Fruit fly (Drosophila melanogaster) whole organism, embryonic: ENCODE results near the gene CG4593.

Experiments used
- CG10147 ChIP-seq: fragments of 200-800 bp; sonication (Bioruptor generic); optimal IDR thresholded peaks from 2 replicates; lab custom pipeline; 2019; ENCODE audit warnings: missing biosample characterization, mild to moderate bottlenecking, missing genetic modification characterization, moderate library complexity
- CG1024 ChIP-seq: fragments of 200-800 bp; sonication (Bioruptor generic); IDR thresholded peaks from 2 replicates; pipeline ENCODE4 v1.3.6; 2022; ENCODE audit warnings: missing biosample characterization, missing genetic modification characterization
- CG10543 ChIP-seq: fragments of 200-800 bp; sonication (Bioruptor generic); optimal IDR thresholded peaks from 3 replicates; lab custom pipeline; 2017; ENCODE audit warnings: missing biosample characterization, mild to moderate bottlenecking, missing genetic modification characterization, moderate library complexity
- CG12236 ChIP-seq: fragments of 200-800 bp; sonication (Bioruptor generic); optimal IDR thresholded peaks from 2 replicates; lab custom pipeline; 2016; ENCODE audit warnings: missing biosample characterization, missing genetic modification characterization
- CG13123 ChIP-seq: fragments of 200-800 bp; sonication (Bioruptor generic); optimal IDR thresholded peaks from 2 replicates; lab custom pipeline; 2016; ENCODE audit warnings: missing biosample characterization, missing genetic modification characterization
- CG13287 ChIP-seq: fragments of 200-800 bp; sonication (Bioruptor generic); IDR thresholded peaks from 2 replicates; pipeline ENCODE4 v1.3.6; 2022; ENCODE audit warnings: missing biosample characterization, missing genetic modification characterization; ENCODE audit not compliant: partially characterized antibody
- CG14710 ChIP-seq: fragments of 200-800 bp; sonication (Bioruptor generic); optimal IDR thresholded peaks from 3 replicates; lab custom pipeline; 2019; ENCODE audit warnings: missing biosample characterization, mild to moderate bottlenecking, missing genetic modification characterization, moderate library complexity
- CG14860 ChIP-seq: fragments of 200-800 bp; sonication (Bioruptor generic); IDR thresholded peaks from 3 replicates; pipeline ENCODE4 v1.3.6; 2022; ENCODE audit warnings: missing biosample characterization, missing genetic modification characterization; ENCODE audit not compliant: partially characterized antibody
- CG1647 ChIP-seq: fragments of 200-800 bp; sonication (Bioruptor generic); optimal IDR thresholded peaks from 3 replicates; lab custom pipeline; 2016; ENCODE audit warnings: missing biosample characterization, missing genetic modification characterization
- CG17186 ChIP-seq: fragments of 200-800 bp; sonication (Bioruptor generic); optimal IDR thresholded peaks from 3 replicates; lab custom pipeline; 2017; ENCODE audit warnings: missing biosample characterization, missing genetic modification reagents, missing genetic modification characterization
- CG30431 ChIP-seq: fragments of 200-800 bp; sonication (Bioruptor generic); optimal IDR thresholded peaks from 2 replicates; lab custom pipeline; 2017; ENCODE audit warnings: missing biosample characterization, missing genetic modification characterization
- CG3847 ChIP-seq: fragments of 200-800 bp; sonication (Bioruptor generic); IDR thresholded peaks from 2 replicates; pipeline ENCODE4 v1.3.6; 2022; ENCODE audit warnings: missing biosample characterization, missing genetic modification characterization
- CG6813 ChIP-seq: fragments of 200-800 bp; sonication (Bioruptor generic); optimal IDR thresholded peaks from 2 replicates; lab custom pipeline; 2017; ENCODE audit warnings: missing biosample characterization, missing genetic modification characterization, mild to moderate bottlenecking, moderate library complexity, missing genetic modification reagents
- E2f1 ChIP-seq: fragments of 200-800 bp; sonication (Bioruptor generic); IDR thresholded peaks from 2 replicates; pipeline ENCODE4 v1.3.6; 2022; ENCODE audit warnings: missing biosample characterization, missing genetic modification characterization
- Elba2 ChIP-seq: fragments of 200-800 bp; sonication (Bioruptor generic); optimal IDR thresholded peaks from 3 replicates; lab custom pipeline; 2016; ENCODE audit warnings: missing biosample characterization, missing genetic modification characterization
- Gug ChIP-seq: fragments of 200-800 bp; sonication (Bioruptor generic); IDR thresholded peaks from 4 replicates; pipeline ENCODE4 v1.3.6; 2022; ENCODE audit warnings: missing biosample characterization, missing genetic modification characterization
- HLH54F ChIP-seq: fragments of 200-800 bp; sonication (Bioruptor generic); optimal IDR thresholded peaks from 3 replicates; lab custom pipeline; 2016; ENCODE audit warnings: missing biosample characterization, missing genetic modification characterization
- HmgZ ChIP-seq: fragments of 200-800 bp; sonication (Bioruptor generic); optimal IDR thresholded peaks from 2 replicates; lab custom pipeline; 2018; ENCODE audit warnings: missing biosample characterization, mild to moderate bottlenecking, missing genetic modification characterization
- Hr78 ChIP-seq, 2 experiments: fragments of 200-800 bp in 1 of 2; fragments of >200 bp in 1 of 2; sonication (Bioruptor generic) in 1 of 2; optimal IDR thresholded peaks; 2 replicates each; lab custom pipeline; 2017 to 2019; ENCODE audit warnings: missing biosample characterization in 2 of 2, missing genetic modification characterization in 2 of 2, mild to moderate bottlenecking in 1 of 2, moderate library complexity in 1 of 2
- Lpt ChIP-seq: fragments of >200 bp; optimal IDR thresholded peaks from 2 replicates; lab custom pipeline; 2018; ENCODE audit warnings: missing biosample characterization, missing genetic modification characterization
- Max ChIP-seq: fragments of 200-800 bp; sonication (Bioruptor generic); optimal IDR thresholded peaks from 2 replicates; lab custom pipeline; 2016; ENCODE audit warnings: missing biosample characterization, mild to moderate bottlenecking, missing genetic modification characterization
- Meics ChIP-seq: fragments of 200-800 bp; sonication (Bioruptor generic); optimal IDR thresholded peaks from 2 replicates; lab custom pipeline; 2017; ENCODE audit warnings: missing biosample characterization, mild to moderate bottlenecking, missing genetic modification characterization
- NC2α ChIP-seq: fragments of 200-800 bp; sonication (Bioruptor generic); optimal IDR thresholded peaks from 2 replicates; lab custom pipeline; 2016; ENCODE audit warnings: missing biosample characterization, missing genetic modification characterization
- Sry-δ ChIP-seq: fragments of 200-800 bp; sonication (Bioruptor generic); optimal IDR thresholded peaks from 2 replicates; lab custom pipeline; 2016; ENCODE audit warnings: missing biosample characterization, missing genetic modification characterization
- ac ChIP-seq: fragments of 200-800 bp; sonication (Bioruptor generic); optimal IDR thresholded peaks from 3 replicates; lab custom pipeline; 2017; ENCODE audit warnings: missing biosample characterization, mild to moderate bottlenecking, missing genetic modification characterization
- ara ChIP-seq: fragments of 200-800 bp; sonication (Bioruptor generic); IDR thresholded peaks from 2 replicates; pipeline ENCODE4 v1.3.6; 2022; ENCODE audit warnings: missing biosample characterization, missing genetic modification characterization
- cad ChIP-seq: fragments of >200 bp; optimal IDR thresholded peaks from 2 replicates; lab custom pipeline; 2017; ENCODE audit warnings: missing biosample characterization, missing genetic modification characterization
- ci ChIP-seq: fragments of 200-800 bp; sonication (Bioruptor generic); IDR thresholded peaks from 3 replicates; pipeline ENCODE4 v1.3.6; 2022; ENCODE audit warnings: missing biosample characterization, missing genetic modification characterization
- ewg ChIP-seq: fragments of 200-800 bp; sonication (Bioruptor generic); optimal IDR thresholded peaks from 3 replicates; lab custom pipeline; 2017; ENCODE audit warnings: mild to moderate bottlenecking, missing biosample characterization, missing genetic modification reagents, missing genetic modification characterization
- gfzf ChIP-seq: fragments of 200-800 bp; sonication (Bioruptor generic); optimal IDR thresholded peaks from 2 replicates; lab custom pipeline; 2016; ENCODE audit warnings: missing biosample characterization, mild to moderate bottlenecking, missing genetic modification characterization, moderate library complexity
- grau ChIP-seq: fragments of 200-800 bp; optimal IDR thresholded peaks from 3 replicates; lab custom pipeline; 2019; ENCODE audit warnings: missing biosample characterization, mild to moderate bottlenecking, missing genetic modification characterization, moderate library complexity
- her ChIP-seq: fragments of 200-800 bp; sonication (Bioruptor generic); optimal IDR thresholded peaks from 2 replicates; lab custom pipeline; 2016; ENCODE audit warnings: missing biosample characterization, missing genetic modification characterization
- hkb ChIP-seq, 2 experiments: fragments of 200-800 bp in 1 of 2; fragments of >200 bp in 1 of 2; sonication (Bioruptor generic) in 1 of 2; IDR thresholded peaks in 1 of 2; optimal IDR thresholded peaks in 1 of 2; 2 replicates each; pipeline versions ENCODE4 v1.3.6 to Lab custom; 2017 to 2022; ENCODE audit warnings: missing biosample characterization in 1 of 2, missing genetic modification characterization in 1 of 2
- jigr1 ChIP-seq: fragments of 200-800 bp; sonication (Bioruptor generic); IDR thresholded peaks from 3 replicates; pipeline ENCODE4 v1.3.6; 2022; ENCODE audit warnings: missing biosample characterization, missing genetic modification characterization
- kah ChIP-seq: fragments of 200-800 bp; sonication (Bioruptor generic); optimal IDR thresholded peaks from 2 replicates; lab custom pipeline; 2018; ENCODE audit warnings: missing biosample characterization, mild to moderate bottlenecking, missing genetic modification characterization
- kay ChIP-seq: fragments of 200-800 bp; sonication (Bioruptor generic); optimal IDR thresholded peaks from 2 replicates; lab custom pipeline; 2016; ENCODE audit warnings: missing biosample characterization, missing genetic modification characterization
- kni ChIP-seq: fragments of 200-800 bp; sonication (Bioruptor generic); optimal IDR thresholded peaks from 3 replicates; lab custom pipeline; 2017; ENCODE audit warnings: mild to moderate bottlenecking, missing biosample characterization, missing genetic modification reagents, missing genetic modification characterization
- lola ChIP-seq, 3 experiments: fragments of >200 bp in 2 of 3; fragments of 200-800 bp in 1 of 3; sonication (Bioruptor generic) in 1 of 3; optimal IDR thresholded peaks; 2 replicates each; lab custom pipeline; 2017 to 2019; ENCODE audit warnings: missing biosample characterization in 3 of 3, missing genetic modification characterization in 3 of 3, mild to moderate bottlenecking in 1 of 3, moderate library complexity in 1 of 3
- oc ChIP-seq: fragments of 200-800 bp; sonication (Bioruptor generic); optimal IDR thresholded peaks from 2 replicates; lab custom pipeline; 2018; ENCODE audit warnings: missing biosample characterization, mild to moderate bottlenecking, missing genetic modification characterization, moderate library complexity
- peb ChIP-seq: fragments of 200-800 bp; sonication (Bioruptor generic); IDR thresholded peaks from 2 replicates; pipeline ENCODE4 v1.3.6; 2022; ENCODE audit warnings: missing biosample characterization, missing genetic modification characterization
- pho ChIP-seq: fragments of 200-800 bp; sonication (Bioruptor generic); optimal IDR thresholded peaks from 2 replicates; lab custom pipeline; 2016; ENCODE audit warnings: missing biosample characterization, missing genetic modification characterization
- phol ChIP-seq: fragments of 200-800 bp; sonication (Bioruptor generic); optimal IDR thresholded peaks from 3 replicates; lab custom pipeline; 2018; ENCODE audit warnings: missing biosample characterization, mild to moderate bottlenecking, missing genetic modification characterization, moderate library complexity
- repo ChIP-seq: fragments of 200-800 bp; sonication (Bioruptor generic); optimal IDR thresholded peaks from 2 replicates; lab custom pipeline; 2016; ENCODE audit warnings: missing biosample characterization, missing genetic modification characterization
- rib ChIP-seq: fragments of 200-800 bp; sonication (Bioruptor generic); IDR thresholded peaks from 2 replicates; pipeline ENCODE4 v1.3.6; 2022; ENCODE audit warnings: missing biosample characterization, missing genetic modification characterization
- sens ChIP-seq: fragments of 200-800 bp; sonication (Bioruptor generic); peaks from one replicate; lab custom pipeline; 2016; ENCODE audit warnings: missing biosample characterization, missing genetic modification characterization
- shn ChIP-seq: fragments of 200-800 bp; sonication (Bioruptor generic); optimal IDR thresholded peaks from 3 replicates; lab custom pipeline; 2016; ENCODE audit warnings: missing biosample characterization, missing genetic modification characterization
- trem ChIP-seq: fragments of 200-800 bp; optimal IDR thresholded peaks from 3 replicates; lab custom pipeline; 2019; ENCODE audit warnings: missing biosample characterization, mild to moderate bottlenecking, missing genetic modification characterization, moderate library complexity
- usp ChIP-seq: fragments of >200 bp; optimal IDR thresholded peaks from 2 replicates; lab custom pipeline; 2017; ENCODE audit warnings: missing biosample characterization, missing genetic modification characterization
- vnd ChIP-seq: fragments of 200-800 bp; sonication (Bioruptor generic); IDR thresholded peaks from 3 replicates; pipeline ENCODE4 v1.3.6; 2022; ENCODE audit warnings: missing biosample characterization, missing genetic modification characterization; ENCODE audit not compliant: partially characterized antibody
- zf30C ChIP-seq: fragments of 200-800 bp; sonication (Bioruptor generic); optimal IDR thresholded peaks from 3 replicates; lab custom pipeline; 2018; ENCODE audit warnings: missing biosample characterization, mild to moderate bottlenecking, missing genetic modification characterization

The CG4593 gene

dm6 chrX:7014931-7015428, 1.3 kb downstream of the CG4593 start (continued):
- TF ChIP-seq CG10543 (peak; percentile 21), repo (GFP tag; lab: Kevin White, UChicago) (no peak), lola (GFP tag; optimal IDR thresholded peaks at IDR 0.05; lab: Kevin White, UChicago) (no peak), CG17186 (peak; percentile 63), CG3847 (GFP tag; lab: Robert Waterston, UW) (peak; percentile 44), oc (tag; lab: Kevin White, UChicago) (no peak), vnd (GFP tag; lab: Robert Waterston, UW) (no peak), Meics (peak; percentile 42), Gug (GFP tag; lab: Robert Waterston, UW) (peak; percentile 39; the same call in 1 of the 4 replicates), NC2α (no peak), phol (tag; lab: Kevin White, UChicago) (peak; percentile 19), CG14860 (GFP tag; lab: Robert Waterston, UW) (peak; percentile 56; the same call in 2 of the 3 replicates), CG10147 (no peak), pho (GFP tag; lab: Kevin White, UChicago) (peak; percentile 6), CG1647 (GFP tag; lab: Kevin White, UChicago) (no peak), kah (no peak), CG30431 (GFP tag; lab: Kevin White, UChicago) (no peak), cad (GFP tag; lab: Kevin White, UChicago) (no peak), Elba2 (GFP tag; lab: Kevin White, UChicago) (no peak), rib (GFP tag; lab: Robert Waterston, UW) (peak; percentile 52; the same call in 1 of the 2 replicates), ewg (GFP tag; lab: Kevin White, UChicago) (no peak), usp (GFP tag; lab: Kevin White, UChicago) (no peak), jigr1 (GFP tag; lab: Robert Waterston, UW) (no peak), grau (tag; lab: Kevin White, UChicago) (peak; percentile 40), her (GFP tag; lab: Kevin White, UChicago) (peak; percentile 21), shn (GFP tag; lab: Kevin White, UChicago) (peak; percentile 23), trem (tag; lab: Kevin White, UChicago) (peak; percentile 48), CG13123 (GFP tag; lab: Kevin White, UChicago) (no peak), zf30C (GFP tag; lab: Kevin White, UChicago) (no peak), HmgZ (tag; lab: Kevin White, UChicago) (peak; percentile 57), Sry-δ (GFP tag; lab: Kevin White, UChicago) (peak; percentile 63), ac (GFP tag; lab: Kevin White, UChicago) (no peak), CG1024 (GFP tag; lab: Robert Waterston, UW) (0 out of 2 replicates have a peak, but pooled peaks have one; percentile 3), CG13287 (peak; percentile 84), ara (GFP tag; lab: Robert Waterston, UW) (no peak; the same call in none of the 2 replicates), E2f1 (GFP tag; lab: Robert Waterston, UW) (peak; percentile 15; the same call in 1 of the 2 replicates), Hr78 (GFP tag; optimal IDR thresholded peaks at IDR 0.05; lab: Kevin White, UChicago) (no peak), kni (GFP tag; lab: Kevin White, UChicago) (no peak), gfzf (GFP tag; lab: Kevin White, UChicago) (peak; percentile 27), CG6813 (GFP tag; lab: Kevin White, UChicago) (no peak), sens (peak; percentile 93), hkb (optimal IDR thresholded peaks at IDR 0.05; lab: Kevin White, UChicago) (no peak), hkb (GFP tag; IDR thresholded peaks at IDR 0.05; lab: Robert Waterston, UW) (peak; percentile 74), ci (GFP tag; lab: Robert Waterston, UW) (peak; percentile 71), Max (no peak), kay (GFP tag; lab: Kevin White, UChicago) (no peak), HLH54F (GFP tag; lab: Kevin White, UChicago) (peak; percentile 44), peb (no peak), Lpt (no peak), CG14710 (tag; lab: Kevin White, UChicago) (peak; percentile 46), CG12236 (GFP tag; lab: Kevin White, UChicago) (no peak)
